Fruit fly (Drosophila melanogaster): ENCODE results near the gene Ctl2.

DNA sequence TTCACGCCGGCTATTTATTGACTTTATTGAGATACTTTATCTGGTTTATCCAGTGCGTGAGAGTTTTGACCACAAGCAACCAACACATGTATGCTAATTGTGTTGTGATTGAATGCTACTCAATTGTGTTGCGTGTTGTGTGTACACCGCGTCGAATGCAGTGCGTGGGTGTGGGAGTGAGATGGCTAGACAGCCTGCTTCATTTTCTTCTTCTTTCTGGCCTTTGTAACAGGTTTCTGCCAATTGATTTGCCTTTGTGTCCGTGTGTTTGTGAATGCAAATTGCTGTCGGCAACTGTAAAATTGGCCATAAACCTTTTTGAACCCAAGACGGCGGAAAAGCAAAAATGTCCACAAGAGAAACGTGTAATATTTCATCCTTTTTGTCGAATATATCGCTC, 36.3 kb upstream of the Ctl2 start:
- TF ChIP-seq GATAd (GFP tag; optimal IDR thresholded peaks at IDR 0.05) (no peak), lola (GFP tag; optimal IDR thresholded peaks at IDR 0.05) (no peak), psq (GFP tag; optimal IDR thresholded peaks at IDR 0.05) (no peak), OdsH (GFP tag; optimal IDR thresholded peaks at IDR 0.05) (no peak), HLH106 (tag; optimal IDR thresholded peaks at IDR 0.05) (no peak), pan (optimal IDR thresholded peaks at IDR 0.05) (no peak), sv (GFP tag; optimal IDR thresholded peaks at IDR 0.05) (no peak), Abd-B (GFP tag; optimal IDR thresholded peaks at IDR 0.05) (no peak), Hnf4 (GFP tag; optimal IDR thresholded peaks at IDR 0.05) (no peak), Dfd (GFP tag; optimal IDR thresholded peaks at IDR 0.05) (no peak), sage (GFP tag; optimal IDR thresholded peaks at IDR 0.05) (no peak)
